Fruit fly (Drosophila melanogaster): ENCODE measurements around the gene Usp32.

The Usp32 gene

dm6 chr3L:19909234-19910053 lies 38.5 kb downstream of the Usp32 start (continued):
- TF ChIP-seq grau (tag; optimal IDR thresholded peaks at IDR 0.05) = peak; percentile 34
- TF ChIP-seq CG3281 (GFP tag; optimal IDR thresholded peaks at IDR 0.05) = peak; percentile 84
- peak; percentile 71 for TF ChIP-seq stwl (tag; optimal IDR thresholded peaks at IDR 0.05)
- TF ChIP-seq CG16863 (GFP tag; optimal IDR thresholded peaks at IDR 0.05) = no peak
- peak; percentile 88 for TF ChIP-seq pzg (GFP tag; optimal IDR thresholded peaks at IDR 0.05)
- TF ChIP-seq lbe (GFP tag; optimal IDR thresholded peaks at IDR 0.05) = no peak
- TF ChIP-seq Stat92E (GFP tag; optimal IDR thresholded peaks at IDR 0.05) = peak in 1 of 3 experiments; percentile 14
- no peak for TF ChIP-seq Asciz (GFP tag; optimal IDR thresholded peaks at IDR 0.05)
- TF ChIP-seq lov (optimal IDR thresholded peaks at IDR 0.05) = no peak
- no peak for TF ChIP-seq lov (GFP tag; IDR thresholded peaks at IDR 0.05)
- 0 out of 3 replicates have a peak, but pooled peaks have one; percentile 16 for TF ChIP-seq zfh1 (GFP tag; IDR thresholded peaks at IDR 0.05)
- TF ChIP-seq Bteb2 (GFP tag; optimal IDR thresholded peaks at IDR 0.05) = peak; percentile 27
- TF ChIP-seq cwo (GFP tag; optimal IDR thresholded peaks at IDR 0.05) = no peak
- no peak for TF ChIP-seq pum (GFP tag; optimal IDR thresholded peaks at IDR 0.05)
- TF ChIP-seq gsb (GFP tag; IDR thresholded peaks at IDR 0.05) = no peak
- no peak for TF ChIP-seq CG3065 (GFP tag; optimal IDR thresholded peaks at IDR 0.05)
- peak; percentile 64 for TF ChIP-seq Ets97D (GFP tag; optimal IDR thresholded peaks at IDR 0.05)
- TF ChIP-seq gt (GFP tag; IDR thresholded peaks at IDR 0.05) = no peak
- TF ChIP-seq stc (GFP tag; IDR thresholded peaks at IDR 0.05) = no peak
- TF ChIP-seq CG32767 (GFP tag; IDR thresholded peaks at IDR 0.05) = no peak
- TF ChIP-seq CG3838 (GFP tag; optimal IDR thresholded peaks at IDR 0.05) = no peak
- no peak for TF ChIP-seq CG7372 (GFP tag; IDR thresholded peaks at IDR 0.05)
- peak; percentile 60; the same call in 1 of the 2 replicates for TF ChIP-seq chm (GFP tag; IDR thresholded peaks at IDR 0.05)
- no peak for TF ChIP-seq CG6791 (GFP tag; IDR thresholded peaks at IDR 0.05; ENCODE audit: partially characterized antibody)
- peak; percentile 32; the same call in 1 of the 2 replicates for TF ChIP-seq CG17328 (GFP tag; IDR thresholded peaks at IDR 0.05)
- TF ChIP-seq Vsx1 (GFP tag; optimal IDR thresholded peaks at IDR 0.05) = no peak
- TF ChIP-seq CG31388 (GFP tag; optimal IDR thresholded peaks at IDR 0.05) = no peak
- TF ChIP-seq klu (GFP tag; IDR thresholded peaks at IDR 0.05) = no peak
- TF ChIP-seq chinmo (GFP tag; IDR thresholded peaks at IDR 0.05; ENCODE audit: partially characterized antibody) = peak; percentile 77; the same call in 2 of the 4 replicates
- no peak for TF ChIP-seq hth (optimal IDR thresholded peaks at IDR 0.05)
- TF ChIP-seq CG9797 (GFP tag; optimal IDR thresholded peaks at IDR 0.05) = peak; percentile 94
- peak; percentile 39 for TF ChIP-seq CG9932 (GFP tag; IDR thresholded peaks at IDR 0.05)
- TF ChIP-seq CG3847 (GFP tag; IDR thresholded peaks at IDR 0.05) = peak; percentile 41
- peak; percentile 42; the same call in 1 of the 2 replicates for TF ChIP-seq Bgb (GFP tag; IDR thresholded peaks at IDR 0.05; ENCODE audit: partially characterized antibody)
- no peak for TF ChIP-seq Fer1 (GFP tag; optimal IDR thresholded peaks at IDR 0.05)
- TF ChIP-seq CG32532 (GFP tag; IDR thresholded peaks at IDR 0.05) = no peak
- TF ChIP-seq Drgx (GFP tag; IDR thresholded peaks at IDR 0.05) = no peak
- peak; percentile 9 for TF ChIP-seq CTCF (GFP tag; optimal IDR thresholded peaks at IDR 0.05)
- TF ChIP-seq hb (GFP tag; IDR thresholded peaks at IDR 0.05; ENCODE audit: partially characterized antibody) = no peak
- TF ChIP-seq sens (GFP tag) = peak; percentile 88
- no peak for TF ChIP-seq Dfd (GFP tag; optimal IDR thresholded peaks at IDR 0.05)
- no peak for TF ChIP-seq B-H2 (GFP tag; optimal IDR thresholded peaks at IDR 0.05)
- TF ChIP-seq Taf1 (GFP tag; IDR thresholded peaks at IDR 0.05) = no peak
- TF ChIP-seq Med (GFP tag) = peak; percentile 89
- no peak for TF ChIP-seq Sox102F (GFP tag; optimal IDR thresholded peaks at IDR 0.05)
- TF ChIP-seq Eip74EF (GFP tag; optimal IDR thresholded peaks at IDR 0.05) = peak in 1 of 2 experiments; percentile 23
- no peak for TF ChIP-seq bcd (GFP tag; optimal IDR thresholded peaks at IDR 0.05)
- TF ChIP-seq pfk (GFP tag; optimal IDR thresholded peaks at IDR 0.05) = no peak
- no peak for TF ChIP-seq fu2 (GFP tag; optimal IDR thresholded peaks at IDR 0.05)
- TF ChIP-seq HLHmδ (GFP tag; optimal IDR thresholded peaks at IDR 0.05) = peak; percentile 55

Data from whole organism, embryonic.